Fruit fly (Drosophila melanogaster) whole organism, wandering third instar larva: ENCODE measurements around the gene CG5246.

Source experiments
- CrebA ChIP-seq: fragments of 200-800 bp; sonication (Bioruptor generic); optimal IDR thresholded peaks from 2 replicates; lab custom pipeline; 2016; ENCODE audit warnings: missing biosample characterization, mild to moderate bottlenecking, missing genetic modification characterization, borderline replicate concordance
- Dfd ChIP-seq: fragments of >200 bp; optimal IDR thresholded peaks from 2 replicates; lab custom pipeline; 2017; ENCODE audit warnings: missing biosample characterization, missing genetic modification characterization
- HLH106 ChIP-seq: fragments of 200-800 bp; optimal IDR thresholded peaks from 3 replicates; lab custom pipeline; 2019; ENCODE audit warnings: missing biosample characterization, mild to moderate bottlenecking, missing genetic modification characterization, moderate library complexity
- Hr78 ChIP-seq: fragments of >200 bp; optimal IDR thresholded peaks from 2 replicates; lab custom pipeline; 2017; ENCODE audit warnings: missing biosample characterization, missing genetic modification characterization
- OdsH ChIP-seq: fragments of 200-800 bp; sonication (Bioruptor generic); optimal IDR thresholded peaks from 2 replicates; lab custom pipeline; 2016; ENCODE audit warnings: missing biosample characterization, mild to moderate bottlenecking, missing genetic modification characterization
- Rel ChIP-seq, 2 experiments: fragments of 200-800 bp; sonication (Bioruptor generic) in 1 of 2; optimal IDR thresholded peaks; 2 replicates in 1 of 2; 3 replicates in 1 of 2; lab custom pipeline; 2016 to 2019; ENCODE audit warnings: mild to moderate bottlenecking in 2 of 2, missing biosample characterization in 2 of 2, missing genetic modification characterization in 2 of 2, moderate library complexity in 1 of 2
- dmrt93B ChIP-seq: fragments of 200-800 bp; sonication (Bioruptor generic); optimal IDR thresholded peaks from 2 replicates; lab custom pipeline; 2018; ENCODE audit warnings: missing biosample characterization, mild to moderate bottlenecking, missing genetic modification characterization
- jim ChIP-seq: fragments of 175-275, 200-325 bp; sonication (Bioruptor generic); optimal IDR thresholded peaks from 2 replicates; lab custom pipeline; 2016; ENCODE audit warnings: missing biosample characterization, mild to moderate bottlenecking, missing genetic modification characterization
- pan ChIP-seq: fragments of >200 bp; optimal IDR thresholded peaks from 2 replicates; lab custom pipeline; 2017
- psq ChIP-seq: fragments of 200-800 bp; sonication (Bioruptor generic); optimal IDR thresholded peaks from 3 replicates; lab custom pipeline; 2017; ENCODE audit warnings: missing biosample characterization, mild to moderate bottlenecking, missing genetic modification characterization, moderate library complexity
- usp ChIP-seq: fragments of >200 bp; optimal IDR thresholded peaks from 2 replicates; lab custom pipeline; 2017; ENCODE audit warnings: missing biosample characterization, missing genetic modification characterization

dm6 chr3R:17108881-17109280 is 27.0 kb upstream of the CG5246 start:
- TF ChIP-seq psq (no peak), Rel (GFP tag; optimal IDR thresholded peaks at IDR 0.05; lab: Kevin White, UChicago) (no peak), Rel (tag; optimal IDR thresholded peaks at IDR 0.05; lab: Kevin White, UChicago) (no peak), pan (lab: Kevin White, UChicago) (no peak), Dfd (GFP tag; lab: Kevin White, UChicago) (no peak), usp (GFP tag; lab: Kevin White, UChicago) (no peak), jim (GFP tag; lab: Kevin White, UChicago) (no peak), dmrt93B (GFP tag; lab: Kevin White, UChicago) (no peak), OdsH (GFP tag; lab: Kevin White, UChicago) (no peak), CrebA (GFP tag; lab: Kevin White, UChicago) (no peak), HLH106 (tag; lab: Kevin White, UChicago) (no peak), Hr78 (GFP tag; lab: Kevin White, UChicago) (no peak)
